Fruit fly (Drosophila melanogaster) S2 (cell line): Measurements from ENCODE around the gene Gs2.

ENCODE experiments used
- CG8478 ChIP-seq: fragments of >200 bp; optimal IDR thresholded peaks from 2 replicates; lab custom pipeline; 2018
- CTCF ChIP-seq, 2 experiments: fragments of >200 bp; optimal IDR thresholded peaks; 2 replicates each; lab custom pipeline; 2018

Gene Gs2

dm6 chrX:11409647-11410046 is 13.0 kb upstream of the Gs2 start, which contains the start of gene CG15196:
Gene CG15196, plus strand, starts transcription at chrX:11409947.
- no peak for TF ChIP-seq CG8478 (lab: Kevin White, UChicago)
- no peak for TF ChIP-seq CTCF (optimal IDR thresholded peaks at IDR 0.05; lab: Kevin White, UChicago)

dm6 chrX:11413090-11413489 is 9.5 kb upstream of the Gs2 start, which contains the start of gene Gr10b:
Gene Gr10b, minus strand, starts transcription at chrX:11413190.
- no peak for TF ChIP-seq CG8478 (lab: Kevin White, UChicago)
- no peak for TF ChIP-seq CTCF (optimal IDR thresholded peaks at IDR 0.05; lab: Kevin White, UChicago)

- TF ChIP-seq CTCF (optimal IDR thresholded peaks at IDR 0.05; lab: Kevin White, UChicago) (no peak), CG8478 (lab: Kevin White, UChicago) (no peak)
These were observed 5.3 kb upstream of the Gs2 start, which contains the start of the genes Gr10a and Or10a for dm6 chrX:11417322-11417721. Gene Gr10a, minus strand, starts transcription at chrX:11417422. Gene Or10a, minus strand, starts transcription at chrX:11417422.

dm6 chrX:11419212-11419611 is 3.4 kb upstream of the Gs2 start:
- TF ChIP-seq CTCF (optimal IDR thresholded peaks at IDR 0.05; lab: Kevin White, UChicago) (no peak), CG8478 (lab: Kevin White, UChicago) (no peak)

- TF ChIP-seq CTCF (optimal IDR thresholded peaks at IDR 0.05; lab: Kevin White, UChicago) (no peak), CG8478 (lab: Kevin White, UChicago) (no peak)
These were observed 2.7 kb upstream of the Gs2 start for dm6 chrX:11419962-11420361.

dm6 chrX:11420752-11421396 is 1.8 kb upstream of the Gs2 start:
- TF ChIP-seq CTCF (optimal IDR thresholded peaks at IDR 0.05; lab: Kevin White, UChicago) (no peak), CG8478 (lab: Kevin White, UChicago) (no peak)

- no peak for TF ChIP-seq CTCF (optimal IDR thresholded peaks at IDR 0.05; lab: Kevin White, UChicago)
- no peak for TF ChIP-seq CG8478 (lab: Kevin White, UChicago)
These were observed 561 bp upstream of the Gs2 start for dm6 chrX:11422071-11422470.

dm6 chrX:11423277-11423717 is 665 bp downstream of the Gs2 start:
- TF ChIP-seq CG8478 (lab: Kevin White, UChicago): no peak
- no peak for TF ChIP-seq CTCF (optimal IDR thresholded peaks at IDR 0.05; lab: Kevin White, UChicago)

- TF ChIP-seq CTCF (optimal IDR thresholded peaks at IDR 0.05; lab: Kevin White, UChicago) (no peak), CG8478 (lab: Kevin White, UChicago) (no peak)
These were observed 1.9 kb downstream of the Gs2 start for dm6 chrX:11424512-11424911.

dm6 chrX:11425401-11425800 is 2.8 kb downstream of the Gs2 start:
- no peak for TF ChIP-seq CTCF (optimal IDR thresholded peaks at IDR 0.05; lab: Kevin White, UChicago)
- TF ChIP-seq CG8478 (lab: Kevin White, UChicago): no peak

dm6 chrX:11425956-11426598 is 3.4 kb downstream of the Gs2 start:
- no peak for TF ChIP-seq CG8478 (lab: Kevin White, UChicago)
- no peak for TF ChIP-seq CTCF (optimal IDR thresholded peaks at IDR 0.05; lab: Kevin White, UChicago)

dm6 chrX:11427282-11427689 is 4.7 kb downstream of the Gs2 start:
- TF ChIP-seq CTCF (optimal IDR thresholded peaks at IDR 0.05; lab: Kevin White, UChicago) (no peak), CG8478 (lab: Kevin White, UChicago) (no peak)

dm6 chrX:11430940-11431339 is 8.3 kb downstream of the Gs2 start:
- TF ChIP-seq CTCF (optimal IDR thresholded peaks at IDR 0.05; lab: Kevin White, UChicago) (no peak), CG8478 (lab: Kevin White, UChicago) (no peak)

dm6 chrX:11433930-11434329 is 11.3 kb downstream of the Gs2 start:
- TF ChIP-seq CTCF (optimal IDR thresholded peaks at IDR 0.05; lab: Kevin White, UChicago) (no peak), CG8478 (lab: Kevin White, UChicago) (no peak)

dm6 chrX:11439270-11439669 is 16.6 kb downstream of the Gs2 start:
- TF ChIP-seq CTCF (optimal IDR thresholded peaks at IDR 0.05; lab: Kevin White, UChicago) (no peak), CG8478 (lab: Kevin White, UChicago) (no peak)
